Worm (Caenorhabditis elegans): Measurements from ENCODE around the gene Y94A7B.11.

Y94A7B.11 gene

ce11 chrV:17802519-17802918 lies at the start of gene Y94A7B.11, which contains the start of gene srh-292:
Gene Y94A7B.11, minus strand, starts transcription at chrV:17802619.
Gene srh-292, plus strand, starts transcription at chrV:17802769.
- TF ChIP-seq lin-15B (tag; optimal IDR thresholded peaks at IDR 0.05) = no peak
- no peak for TF ChIP-seq pqm-1 (tag; optimal IDR thresholded peaks at IDR 0.05)
- TF ChIP-seq nhr-11 (tag; optimal IDR thresholded peaks at IDR 0.05) = no peak
- TF ChIP-seq fos-1 (tag; optimal IDR thresholded peaks at IDR 0.05) = no peak
- TF ChIP-seq sea-2 (GFP tag; optimal IDR thresholded peaks at IDR 0.05) = no peak
- no peak for TF ChIP-seq egl-5 (tag; optimal IDR thresholded peaks at IDR 0.05)
- no peak for TF ChIP-seq nfya-1 (tag; optimal IDR thresholded peaks at IDR 0.05; ENCODE audit: insufficient read depth)
- no peak for TF ChIP-seq aly-2 (tag; optimal IDR thresholded peaks at IDR 0.05)
- TF ChIP-seq ceh-9 (tag; optimal IDR thresholded peaks at IDR 0.05) = no peak

ce11 chrV:17845370-17845967 lies 43.0 kb upstream of the Y94A7B.11 start:
- TF ChIP-seq ama-1 (optimal IDR thresholded peaks at IDR 0.05) = no peak
- TF ChIP-seq hmg-11 (tag; optimal IDR thresholded peaks at IDR 0.05) = no peak
- no peak for TF ChIP-seq nfya-1 (tag; optimal IDR thresholded peaks at IDR 0.05; ENCODE audit: insufficient read depth)

ce11 chrV:17844106-17844505 lies 41.7 kb upstream of the Y94A7B.11 start, which contains the start of gene srh-286:
Gene srh-286, minus strand, starts transcription at chrV:17844206.
- TF ChIP-seq egl-27 (tag; optimal IDR thresholded peaks at IDR 0.05) = no peak
- no peak for TF ChIP-seq ceh-82 (tag; optimal IDR thresholded peaks at IDR 0.05)
- no peak for TF ChIP-seq mdl-1 (tag; optimal IDR thresholded peaks at IDR 0.05)
- TF ChIP-seq sea-2 (GFP tag; optimal IDR thresholded peaks at IDR 0.05) = no peak

ce11 chrV:17831350-17831749 lies 28.9 kb upstream of the Y94A7B.11 start, which contains the start of gene srh-303:
Gene srh-303, plus strand, starts transcription at chrV:17831650.
- TF ChIP-seq R02D3.7 (tag; optimal IDR thresholded peaks at IDR 0.05) = no peak
- TF ChIP-seq fkh-10 (GFP tag; optimal IDR thresholded peaks at IDR 0.05) = no peak
- TF ChIP-seq ztf-4 (tag; optimal IDR thresholded peaks at IDR 0.05) = no peak
- TF ChIP-seq nhr-25 (tag; optimal IDR thresholded peaks at IDR 0.05) = no peak
- no peak for TF ChIP-seq zag-1 (tag; optimal IDR thresholded peaks at IDR 0.05)
- TF ChIP-seq snpc-4 (tag; optimal IDR thresholded peaks at IDR 0.05) = no peak
- TF ChIP-seq ama-1 (optimal IDR thresholded peaks at IDR 0.05) = no peak
- no peak for TF ChIP-seq nhr-23 (tag; optimal IDR thresholded peaks at IDR 0.05)
- no peak for TF ChIP-seq skn-1 (tag; optimal IDR thresholded peaks at IDR 0.05)
- TF ChIP-seq nfya-1 (tag; optimal IDR thresholded peaks at IDR 0.05; ENCODE audit: insufficient read depth) = no peak
- TF ChIP-seq ceh-16 (tag; optimal IDR thresholded peaks at IDR 0.05) = no peak
- no peak for TF ChIP-seq egl-5 (tag; optimal IDR thresholded peaks at IDR 0.05)
- TF ChIP-seq ceh-82 (tag; optimal IDR thresholded peaks at IDR 0.05) = no peak

- no peak for TF ChIP-seq pha-4 (tag; optimal IDR thresholded peaks at IDR 0.05)
- TF ChIP-seq elt-1 (tag; optimal IDR thresholded peaks at IDR 0.05) = no peak
- no peak for TF ChIP-seq egl-5 (tag; optimal IDR thresholded peaks at IDR 0.05)
- TF ChIP-seq lin-39 (tag; optimal IDR thresholded peaks at IDR 0.05) = no peak
- no peak for TF ChIP-seq tbx-2 (tag; optimal IDR thresholded peaks at IDR 0.05)
- no peak for TF ChIP-seq sea-2 (GFP tag; optimal IDR thresholded peaks at IDR 0.05)
- no peak for TF ChIP-seq unc-62 (GFP tag; optimal IDR thresholded peaks at IDR 0.05)
- no peak for TF ChIP-seq fos-1 (tag; optimal IDR thresholded peaks at IDR 0.05)
- no peak for TF ChIP-seq pqm-1 (tag; optimal IDR thresholded peaks at IDR 0.05)
- no peak for TF ChIP-seq nhr-23 (tag; optimal IDR thresholded peaks at IDR 0.05)
- TF ChIP-seq snpc-4 (tag; optimal IDR thresholded peaks at IDR 0.05) = no peak
- TF ChIP-seq lin-15B (tag; optimal IDR thresholded peaks at IDR 0.05) = no peak
- no peak for TF ChIP-seq nfya-1 (tag; optimal IDR thresholded peaks at IDR 0.05; ENCODE audit: insufficient read depth)
Measured at ce11 chrV:17828310-17828709, 25.9 kb upstream of the Y94A7B.11 start, which contains the start of gene srh-304. Gene srh-304, plus strand, starts transcription at chrV:17828610.

- TF ChIP-seq ceh-28 (tag; optimal IDR thresholded peaks at IDR 0.05) (no peak), R02D3.7 (tag; optimal IDR thresholded peaks at IDR 0.05) (no peak), fkh-2 (tag; optimal IDR thresholded peaks at IDR 0.05) (no peak), egl-27 (tag; optimal IDR thresholded peaks at IDR 0.05) (no peak), mdl-1 (tag; optimal IDR thresholded peaks at IDR 0.05) (no peak), eor-1 (tag; optimal IDR thresholded peaks at IDR 0.05) (no peak), tbx-2 (tag; optimal IDR thresholded peaks at IDR 0.05) (no peak), elt-3 (tag; optimal IDR thresholded peaks at IDR 0.05) (no peak), mml-1 (tag; optimal IDR thresholded peaks at IDR 0.05) (no peak), hmg-11 (tag; optimal IDR thresholded peaks at IDR 0.05) (no peak), jun-1 (tag; optimal IDR thresholded peaks at IDR 0.05) (no peak), nhr-25 (tag; optimal IDR thresholded peaks at IDR 0.05) (no peak), fos-1 (tag; optimal IDR thresholded peaks at IDR 0.05) (no peak), nhr-237 (tag; optimal IDR thresholded peaks at IDR 0.05) (no peak), nhr-43 (tag; optimal IDR thresholded peaks at IDR 0.05; ENCODE audit: poor library complexity, severe bottlenecking) (no peak), skn-1 (tag; optimal IDR thresholded peaks at IDR 0.05) (no peak), ceh-82 (tag; optimal IDR thresholded peaks at IDR 0.05) (no peak)
Measured at ce11 chrV:17824610-17825009, 22.2 kb upstream of the Y94A7B.11 start, which contains the start of gene srh-301. Gene srh-301, plus strand, starts transcription at chrV:17824910.

Measured in whole organism, L3 larva.